Worm (Caenorhabditis elegans) whole organism, midembryonic: ENCODE results near the gene Y6E2A.10.

Source experiments
- T22C8.4 ChIP-seq: fragments of 200-800 bp; sonication (Bioruptor generic); IDR thresholded peaks from 2 replicates; pipeline ENCODE4 v1.3.6; 2022; ENCODE audit warnings: missing genetic modification characterization, missing compliant biosample characterization
- flt-1 ChIP-seq: fragments of 200-800 bp; sonication (Bioruptor generic); IDR thresholded peaks from 2 replicates; pipeline ENCODE4 v1.3.6; 2022; ENCODE audit warnings: missing genetic modification characterization, missing compliant biosample characterization
- klf-2 ChIP-seq: fragments of 200-800 bp; sonication (Bioruptor generic); conservative IDR thresholded peaks from 2 replicates; pipeline ENCODE4 v1.3.6; 2022; ENCODE audit warnings: missing genetic modification reagents, missing genetic modification characterization, missing compliant biosample characterization
- med-1 ChIP-seq: sonication (generic microtip); optimal IDR thresholded peaks from 2 replicates; lab custom pipeline; 2017; ENCODE audit warnings: missing genetic modification characterization, mild to moderate bottlenecking, missing compliant biosample characterization, antibody characterized with exemption, missing genetic modification reagents; ENCODE audit not compliant: insufficient read depth
- ref-1 ChIP-seq: fragments of 200-800 bp; sonication (Bioruptor generic); conservative IDR thresholded peaks from 2 replicates; pipeline ENCODE4 v1.3.6; 2022; ENCODE audit warnings: missing genetic modification reagents, missing genetic modification characterization, missing compliant biosample characterization
- tab-1 ChIP-seq: fragments of 200-800 bp; sonication (Bioruptor generic); IDR thresholded peaks from 2 replicates; pipeline ENCODE4 v1.3.6; 2022; ENCODE audit warnings: missing genetic modification characterization, missing compliant biosample characterization
- ztf-23 ChIP-seq: fragments of 200-800 bp; sonication (Bioruptor generic); IDR thresholded peaks from 2 replicates; pipeline ENCODE4 v1.3.6; 2022; ENCODE audit warnings: missing genetic modification reagents, missing genetic modification characterization, missing compliant biosample characterization
- ztf-29 ChIP-seq: fragments of 200-800 bp; sonication (Bioruptor generic); IDR thresholded peaks from 2 replicates; pipeline ENCODE4 v1.3.6; 2022; ENCODE audit warnings: missing genetic modification reagents, missing genetic modification characterization, missing compliant biosample characterization

- TF ChIP-seq T22C8.4 (GFP tag; lab: Robert Waterston, UW), result no peak
- TF ChIP-seq tab-1, result no peak
- 0 out of 2 replicates have a peak, but pooled peaks have one; percentile 53 for TF ChIP-seq ztf-23
- no peak for TF ChIP-seq ref-1 (GFP tag; lab: Robert Waterston, UW)
- TF ChIP-seq ztf-29 (GFP tag; lab: Robert Waterston, UW), result no peak
- TF ChIP-seq flt-1 (GFP tag; lab: Robert Waterston, UW), result peak; percentile 67; the same call in 1 of the 2 replicates
- 0 out of 2 replicates have a peak, but pooled peaks have one; percentile 54 for TF ChIP-seq klf-2 (GFP tag; lab: Robert Waterston, UW)
- no peak for TF ChIP-seq med-1 (GFP tag; lab: Kevin White, UChicago)
Observed at ce11 chrV:15766122-15766594, 35.8 kb upstream of the Y6E2A.10 start, which contains the start of the genes haf-3 and F57A10.2.
